Fruit fly (Drosophila melanogaster): ENCODE results near the gene CG6974.

Gene CG6974

DNA sequence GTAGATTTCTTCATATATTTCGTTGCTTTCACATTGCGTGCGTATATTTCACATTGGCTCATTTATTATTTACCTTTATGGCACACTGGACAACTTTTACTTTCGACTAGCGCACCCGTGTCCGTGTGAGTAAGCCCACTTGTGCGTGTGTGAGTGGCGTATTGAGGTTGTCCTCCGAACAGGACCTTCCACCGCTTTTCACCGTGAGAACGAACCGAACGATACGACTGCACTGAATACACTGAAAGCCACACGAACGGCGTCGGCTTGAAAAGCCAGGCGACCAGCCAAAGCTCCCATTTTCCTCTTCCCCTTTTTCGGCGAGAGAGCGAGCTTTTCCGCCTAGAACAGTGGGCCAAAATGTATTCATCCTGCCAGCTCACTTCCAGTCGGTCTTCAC lies 2.1 kb downstream of the CG6974 start, which contains the start of gene dpr9 (continued):
- TF ChIP-seq chinmo (GFP tag; IDR thresholded peaks at IDR 0.05; ENCODE audit: partially characterized antibody) (0 out of 4 replicates have a peak, but pooled peaks have one; percentile 54), Poxn (GFP tag; IDR thresholded peaks at IDR 0.05) (no peak), Med (GFP tag) (peak; percentile 47)

DNA sequence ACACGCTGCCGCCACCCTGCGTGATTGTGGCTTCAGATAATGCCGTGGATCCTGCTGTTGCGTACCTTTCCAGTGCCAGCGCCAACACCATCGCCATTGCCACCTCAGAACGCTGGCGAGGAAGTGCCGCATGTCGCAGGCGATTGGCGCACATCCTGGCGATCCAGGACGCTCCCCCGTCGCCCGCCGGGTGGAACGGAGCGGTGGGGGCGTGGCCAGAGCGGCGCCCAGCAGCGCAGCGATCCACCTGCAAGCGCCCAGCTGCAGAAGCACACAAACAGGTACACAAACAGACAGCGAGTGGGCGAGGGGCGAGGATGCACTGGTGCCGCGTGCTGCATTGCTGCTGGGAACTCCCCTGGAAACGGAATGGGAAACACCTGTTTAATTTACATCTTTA lies 21.9 kb downstream of the CG6974 start:
- no peak for TF ChIP-seq CG6765 (GFP tag; optimal IDR thresholded peaks at IDR 0.05)
- no peak for TF ChIP-seq mirr (GFP tag; optimal IDR thresholded peaks at IDR 0.05)
- 0 out of 2 replicates have a peak, but pooled peaks have one; percentile 12 for TF ChIP-seq CG14667 (GFP tag; IDR thresholded peaks at IDR 0.05)
- TF ChIP-seq Gsc (GFP tag; IDR thresholded peaks at IDR 0.05): 0 out of 2 replicates have a peak, but pooled peaks have one; percentile 27
- TF ChIP-seq Ets65A (GFP tag): peak; percentile 65
- 0 out of 2 replicates have a peak, but pooled peaks have one; percentile 8 for TF ChIP-seq ttk (GFP tag; IDR thresholded peaks at IDR 0.05)
- TF ChIP-seq CG10959 (GFP tag; IDR thresholded peaks at IDR 0.05): 0 out of 2 replicates have a peak, but pooled peaks have one; percentile 30
- no peak for TF ChIP-seq fd3F (GFP tag; optimal IDR thresholded peaks at IDR 0.05)
- TF ChIP-seq Dref (GFP tag; IDR thresholded peaks at IDR 0.05): 0 out of 2 replicates have a peak, but pooled peaks have one; percentile 28
- TF ChIP-seq Hr39 (optimal IDR thresholded peaks at IDR 0.05): peak; percentile 79
- no peak for TF ChIP-seq ind (GFP tag; optimal IDR thresholded peaks at IDR 0.05)
- 0 out of 2 replicates have a peak, but pooled peaks have one; percentile 12 for TF ChIP-seq CG9215 (GFP tag; IDR thresholded peaks at IDR 0.05)
- no peak for TF ChIP-seq lilli (GFP tag; optimal IDR thresholded peaks at IDR 0.05)

DNA sequence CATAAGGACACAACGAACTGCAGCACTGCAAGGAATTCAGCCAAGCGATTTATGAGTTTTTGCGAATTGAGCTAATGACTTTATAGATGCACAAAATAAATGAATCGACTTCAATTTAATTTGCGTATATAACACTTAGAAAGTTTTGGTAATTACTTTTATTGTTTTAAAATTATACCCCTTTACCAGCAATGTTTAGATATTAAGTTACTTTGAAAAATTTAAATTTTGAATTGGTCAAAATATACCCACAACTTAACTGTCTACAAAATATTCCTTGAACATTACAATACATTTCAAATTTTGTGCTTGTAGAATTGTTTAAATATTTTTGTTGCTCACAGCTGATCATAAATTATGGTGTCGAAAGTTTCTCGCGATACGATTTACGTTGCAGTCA lies 42.0 kb downstream of the CG6974 start, which contains the start of gene RpL10Aa:
TSS of gene RpL10Aa (plus strand) at position 301 of the 400 bp plus-strand sequence.
- TF ChIP-seq ara (GFP tag; IDR thresholded peaks at IDR 0.05) (no peak), fd3F (GFP tag; optimal IDR thresholded peaks at IDR 0.05) (no peak), CG17385 (GFP tag; optimal IDR thresholded peaks at IDR 0.05) (no peak), CG17802 (tag; optimal IDR thresholded peaks at IDR 0.05) (no peak)

DNA sequence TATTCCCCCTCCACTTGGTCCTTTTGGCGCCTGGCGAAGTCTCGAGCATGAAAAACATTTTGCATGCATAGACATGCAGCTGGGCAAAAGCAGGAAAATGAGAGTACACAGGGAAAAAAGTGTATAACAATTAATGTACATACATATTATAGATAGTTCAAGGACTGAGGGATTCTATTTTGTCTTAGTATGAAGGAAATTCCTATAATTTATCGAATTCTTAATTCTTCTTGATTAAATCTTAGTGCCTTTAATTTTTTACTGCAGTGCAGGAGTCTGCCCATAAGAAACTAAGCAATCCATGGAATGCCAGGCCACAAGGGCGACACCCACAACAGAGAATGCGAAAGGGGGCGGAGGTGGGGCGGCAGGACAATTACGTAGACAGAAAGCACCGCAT lies 47.4 kb downstream of the CG6974 start:
- TF ChIP-seq CG12236 (GFP tag; optimal IDR thresholded peaks at IDR 0.05) (no peak), sens (GFP tag) (peak; percentile 40), Max (GFP tag; optimal IDR thresholded peaks at IDR 0.05) (no peak), pum (GFP tag; optimal IDR thresholded peaks at IDR 0.05) (no peak), Ets65A (GFP tag) (peak; percentile 1)

Measured in whole organism, embryonic.